3 fruit fly cellular contexts compared by ENCODE assay signal in genomic region chrX:8843755-8844154, dm6.
TF ChIP-seq lines count a peak whose summit lies in the region.

No protein-coding gene starts in this region.

- no peak for TF ChIP-seq CTCF in whole organism, embryonic (GFP tag; optimal IDR thresholded peaks at IDR 0.05; lab: Kevin White, UChicago)

TF ChIP-seq in whole organism, embryonic, 481 proteins besides CTCF, POLR2A, EP300 and RAD21:
- no peak for TF ChIP-seq so (GFP tag; IDR thresholded peaks at IDR 0.05; lab: Robert Waterston, UW)
- TF ChIP-seq pfk (GFP tag; optimal IDR thresholded peaks at IDR 0.05; lab: Kevin White, UChicago) = no peak
- TF ChIP-seq CG4360 (GFP tag; IDR thresholded peaks at IDR 0.05; lab: Robert Waterston, UW) = 0 out of 2 replicates have a peak, but pooled peaks have one; percentile 31
- TF ChIP-seq Drgx (GFP tag; IDR thresholded peaks at IDR 0.05; lab: Robert Waterston, UW) = peak; percentile 46
TF ChIP-seq in whole organism, embryonic: peak in this region for 2.

TF ChIP-seq in whole organism, prepupa, 60 proteins besides CTCF, POLR2A, EP300 and RAD21:
- no peak for TF ChIP-seq Sox15 (GFP tag; optimal IDR thresholded peaks at IDR 0.05; lab: Kevin White, UChicago)
- TF ChIP-seq Hr4 (GFP tag; optimal IDR thresholded peaks at IDR 0.05; lab: Kevin White, UChicago) = peak; percentile 77
- peak; percentile 72 for TF ChIP-seq CG32006 (GFP tag; optimal IDR thresholded peaks at IDR 0.05; lab: Kevin White, UChicago)
- peak; percentile 53 for TF ChIP-seq svp (GFP tag; lab: Kevin White, UChicago)
- TF ChIP-seq CG4318 (GFP tag; optimal IDR thresholded peaks at IDR 0.05; lab: Kevin White, UChicago) = peak; percentile 41
- TF ChIP-seq CG15336 (GFP tag; IDR thresholded peaks at IDR 0.05; lab: Robert Waterston, UW) = peak; percentile 45; the same call in 1 of the 2 replicates
- no peak for TF ChIP-seq CG16779 (tag; optimal IDR thresholded peaks at IDR 0.05; lab: Kevin White, UChicago)
- TF ChIP-seq Ets96B (tag; optimal IDR thresholded peaks at IDR 0.05; lab: Kevin White, UChicago) = no peak
- peak; percentile 34; the same call in 2 of the 3 replicates for TF ChIP-seq eg (GFP tag; IDR thresholded peaks at IDR 0.05; lab: Robert Waterston, UW)
- peak; percentile 48; the same call in 1 of the 3 replicates for TF ChIP-seq CG8119 (GFP tag; IDR thresholded peaks at IDR 0.05; lab: Robert Waterston, UW)
- peak; percentile 72 for TF ChIP-seq Eip78C (GFP tag; lab: Kevin White, UChicago)
- no peak for TF ChIP-seq Smox (GFP tag; optimal IDR thresholded peaks at IDR 0.05; lab: Kevin White, UChicago)
- TF ChIP-seq dac (GFP tag; optimal IDR thresholded peaks at IDR 0.05; lab: Kevin White, UChicago) = no peak
- peak; percentile 64; the same call in 2 of the 3 replicates for TF ChIP-seq CG6163 (GFP tag; IDR thresholded peaks at IDR 0.05; lab: Robert Waterston, UW)
- no peak for TF ChIP-seq acj6 (GFP tag; optimal IDR thresholded peaks at IDR 0.05; lab: Kevin White, UChicago)

TF ChIP-seq in whole organism, pupa, 21 proteins besides CTCF, POLR2A, EP300 and RAD21:
- no peak for TF ChIP-seq CG13204 (GFP tag; optimal IDR thresholded peaks at IDR 0.05; lab: Kevin White, UChicago)
- TF ChIP-seq CG15710 (tag; optimal IDR thresholded peaks at IDR 0.05; lab: Kevin White, UChicago) = no peak
- TF ChIP-seq CG12605 (GFP tag; IDR thresholded peaks at IDR 0.05; lab: Robert Waterston, UW) = no peak
- no peak for TF ChIP-seq rn (GFP tag; IDR thresholded peaks at IDR 0.05; lab: Robert Waterston, UW)
- TF ChIP-seq fd96Ca (GFP tag; IDR thresholded peaks at IDR 0.05; lab: Robert Waterston, UW) = no peak
- no peak for TF ChIP-seq D1 (tag; optimal IDR thresholded peaks at IDR 0.05; lab: Kevin White, UChicago)
- no peak for TF ChIP-seq CG9948 (tag; optimal IDR thresholded peaks at IDR 0.05; lab: Kevin White, UChicago)
- TF ChIP-seq CG14655 (GFP tag; optimal IDR thresholded peaks at IDR 0.05; lab: Kevin White, UChicago) = peak; percentile 21
- TF ChIP-seq CG8301 (tag; optimal IDR thresholded peaks at IDR 0.05; lab: Kevin White, UChicago) = peak; percentile 23
- TF ChIP-seq CG4496 (GFP tag; IDR thresholded peaks at IDR 0.05; lab: Robert Waterston, UW) = peak; percentile 34; the same call in 1 of the 3 replicates
- no peak for TF ChIP-seq EcR (GFP tag; optimal IDR thresholded peaks at IDR 0.05; lab: Kevin White, UChicago)
- TF ChIP-seq CG17806 (tag; optimal IDR thresholded peaks at IDR 0.05; lab: Kevin White, UChicago) = no peak
- no peak for TF ChIP-seq CG10348 (GFP tag; IDR thresholded peaks at IDR 0.05; lab: Robert Waterston, UW)
- no peak for TF ChIP-seq CG8159 (tag; optimal IDR thresholded peaks at IDR 0.05; lab: Kevin White, UChicago)
- no peak for TF ChIP-seq Ets98B (GFP tag; IDR thresholded peaks at IDR 0.05; lab: Robert Waterston, UW)
- TF ChIP-seq CG34367 (tag; optimal IDR thresholded peaks at IDR 0.05; lab: Kevin White, UChicago) = no peak
- peak; percentile 23 for TF ChIP-seq Pif1A (GFP tag; optimal IDR thresholded peaks at IDR 0.05; lab: Kevin White, UChicago)
- TF ChIP-seq Snoo (tag; optimal IDR thresholded peaks at IDR 0.05; lab: Kevin White, UChicago) = no peak
- peak; percentile 64 for TF ChIP-seq CG32121 (GFP tag; IDR thresholded peaks at IDR 0.05; lab: Robert Waterston, UW)
- TF ChIP-seq Pif1B (GFP tag; optimal IDR thresholded peaks at IDR 0.05; lab: Kevin White, UChicago) = no peak
- TF ChIP-seq gl (tag; optimal IDR thresholded peaks at IDR 0.05; lab: Kevin White, UChicago) = no peak
TF ChIP-seq in whole organism, pupa: peak in this region for 5.
